Worm (Caenorhabditis elegans): ENCODE data around the gene csp-2.
A peak's percentile ranks its signal among the peaks of the same experiment; 100 is the strongest.

DNA sequence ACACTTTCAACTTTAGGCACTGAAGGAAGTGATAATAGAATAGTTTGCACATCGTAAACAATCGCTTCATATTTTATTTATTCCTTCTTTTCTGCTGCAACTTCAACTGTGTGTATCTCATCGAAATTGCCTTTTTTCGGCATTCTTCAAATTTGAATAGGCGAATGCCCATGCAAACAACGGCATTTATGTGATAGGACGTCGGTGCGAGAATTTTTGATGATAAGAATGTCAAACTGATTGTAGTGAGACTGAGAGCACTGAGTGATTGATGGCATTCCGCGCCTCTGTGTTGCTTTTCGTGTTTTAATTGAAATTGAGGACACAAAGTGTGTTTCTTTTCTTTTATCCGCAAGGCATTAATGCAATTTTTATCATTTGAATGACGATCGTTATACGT lies 23.3 kb downstream of the csp-2 start:
- no peak for TF ChIP-seq lsy-2 (tag; optimal IDR thresholded peaks at IDR 0.05)
- TF ChIP-seq nhr-77 (tag; optimal IDR thresholded peaks at IDR 0.05) = no peak
- TF ChIP-seq R02D3.7 (tag; optimal IDR thresholded peaks at IDR 0.05) = no peak
- TF ChIP-seq fos-1 (tag; optimal IDR thresholded peaks at IDR 0.05) = peak; percentile 68
- TF ChIP-seq lin-13 (GFP tag; optimal IDR thresholded peaks at IDR 0.05) = no peak
- TF ChIP-seq ztf-4 (tag; optimal IDR thresholded peaks at IDR 0.05) = no peak
- no peak for TF ChIP-seq elt-1 (tag; optimal IDR thresholded peaks at IDR 0.05)
